Fruit fly (Drosophila melanogaster) whole organism, embryonic: Measurements from ENCODE around the gene HUWE1.

Experiments used
- CG10979 ChIP-seq: fragments of 200-800 bp; sonication (Bioruptor generic); optimal IDR thresholded peaks from 2 replicates; lab custom pipeline; 2018; ENCODE audit warnings: missing biosample characterization, mild to moderate bottlenecking, missing genetic modification characterization, moderate library complexity
- CG13123 ChIP-seq: fragments of 200-800 bp; sonication (Bioruptor generic); optimal IDR thresholded peaks from 2 replicates; lab custom pipeline; 2016; ENCODE audit warnings: missing biosample characterization, missing genetic modification characterization
- CG14667 ChIP-seq: fragments of 200-800 bp; sonication (Bioruptor generic); IDR thresholded peaks from 2 replicates; pipeline ENCODE4 v1.3.6; 2022; ENCODE audit warnings: missing biosample characterization, missing genetic modification characterization
- CG14710 ChIP-seq: fragments of 200-800 bp; sonication (Bioruptor generic); optimal IDR thresholded peaks from 3 replicates; lab custom pipeline; 2019; ENCODE audit warnings: missing biosample characterization, mild to moderate bottlenecking, missing genetic modification characterization, moderate library complexity
- CG14965 ChIP-seq: fragments of 200-800 bp; sonication (Bioruptor generic); optimal IDR thresholded peaks from 2 replicates; lab custom pipeline; 2016; ENCODE audit warnings: missing biosample characterization, missing genetic modification characterization, borderline replicate concordance
- CG15479 ChIP-seq: fragments of 200-800 bp; sonication (Bioruptor generic); optimal IDR thresholded peaks from 3 replicates; lab custom pipeline; 2019; ENCODE audit warnings: missing biosample characterization, mild to moderate bottlenecking, missing genetic modification characterization, moderate library complexity
- CG16863 ChIP-seq: fragments of 200-800 bp; sonication (Bioruptor generic); optimal IDR thresholded peaks from 3 replicates; lab custom pipeline; 2016; ENCODE audit warnings: missing biosample characterization, missing genetic modification characterization
- CG2875 ChIP-seq: fragments of 200-800 bp; sonication (Bioruptor generic); optimal IDR thresholded peaks from 2 replicates; lab custom pipeline; 2017; ENCODE audit warnings: missing biosample characterization, mild to moderate bottlenecking, missing genetic modification characterization, missing genetic modification reagents
- CG2889 ChIP-seq: fragments of 200-800 bp; sonication (Bioruptor generic); IDR thresholded peaks from 3 replicates; pipeline ENCODE4 v1.3.6; 2022; ENCODE audit warnings: missing biosample characterization, missing genetic modification characterization
- CG30431 ChIP-seq: fragments of 200-800 bp; sonication (Bioruptor generic); optimal IDR thresholded peaks from 2 replicates; lab custom pipeline; 2017; ENCODE audit warnings: missing biosample characterization, missing genetic modification characterization
- CG31388 ChIP-seq: fragments of 200-800 bp; sonication (Bioruptor generic); optimal IDR thresholded peaks from 2 replicates; lab custom pipeline; 2016; ENCODE audit warnings: missing biosample characterization, missing genetic modification characterization
- CG3407 ChIP-seq: fragments of 200-800 bp; sonication (Bioruptor generic); optimal IDR thresholded peaks from 2 replicates; lab custom pipeline; 2018; ENCODE audit warnings: missing biosample characterization, mild to moderate bottlenecking, missing genetic modification characterization
- CG34376 ChIP-seq: fragments of 200-800 bp; sonication (Bioruptor generic); optimal IDR thresholded peaks from 2 replicates; lab custom pipeline; 2018; ENCODE audit warnings: missing biosample characterization, mild to moderate bottlenecking, missing genetic modification characterization
- CG3838 ChIP-seq: fragments of 200-800 bp; sonication (Bioruptor generic); optimal IDR thresholded peaks from 3 replicates; lab custom pipeline; 2016; ENCODE audit warnings: missing biosample characterization, missing genetic modification characterization
- CG42726 ChIP-seq: fragments of 200-800 bp; sonication (Bioruptor generic); IDR thresholded peaks from 2 replicates; pipeline ENCODE4 v1.3.6; 2022; ENCODE audit warnings: missing biosample characterization, missing genetic modification characterization; ENCODE audit not compliant: partially characterized antibody
- CG5245 ChIP-seq: fragments of 200-800 bp; sonication (Bioruptor generic); optimal IDR thresholded peaks from 3 replicates; lab custom pipeline; 2016; ENCODE audit warnings: missing biosample characterization, missing genetic modification characterization
- CG6765 ChIP-seq: fragments of 200-800 bp; sonication (Bioruptor generic); optimal IDR thresholded peaks from 3 replicates; lab custom pipeline; 2017; ENCODE audit warnings: missing biosample characterization, mild to moderate bottlenecking, missing genetic modification characterization
- CG7786 ChIP-seq: fragments of 200-800 bp; sonication (Bioruptor generic); optimal IDR thresholded peaks from 2 replicates; lab custom pipeline; 2016; ENCODE audit warnings: missing biosample characterization, missing genetic modification characterization
- CG8281 ChIP-seq: fragments of 200-800 bp; sonication (Bioruptor generic); optimal IDR thresholded peaks from 2 replicates; lab custom pipeline; 2018; ENCODE audit warnings: missing biosample characterization, mild to moderate bottlenecking, missing genetic modification characterization, moderate library complexity
- CG9727 ChIP-seq: fragments of 200-800 bp; sonication (Bioruptor generic); optimal IDR thresholded peaks from 3 replicates; lab custom pipeline; 2017; ENCODE audit warnings: missing biosample characterization, mild to moderate bottlenecking, missing genetic modification characterization
- CHES-1-like ChIP-seq: fragments of 200-800 bp; sonication (Bioruptor generic); optimal IDR thresholded peaks from 2 replicates; lab custom pipeline; 2016; ENCODE audit warnings: missing biosample characterization, missing genetic modification characterization
- Dip2 ChIP-seq: fragments of 200-800 bp; sonication (Bioruptor generic); IDR thresholded peaks from 2 replicates; pipeline ENCODE4 v1.3.6; 2022; ENCODE audit warnings: missing biosample characterization, missing genetic modification characterization
- Fer2 ChIP-seq: fragments of 200-800 bp; sonication (Bioruptor generic); optimal IDR thresholded peaks from 2 replicates; lab custom pipeline; 2018; ENCODE audit warnings: missing biosample characterization, mild to moderate bottlenecking, missing genetic modification characterization, moderate library complexity
- HLH3B ChIP-seq: fragments of 200-800 bp; sonication (Bioruptor generic); IDR thresholded peaks from 2 replicates; pipeline ENCODE4 v1.3.6; 2022; ENCODE audit warnings: missing biosample characterization, missing genetic modification characterization
- HmgZ ChIP-seq: fragments of 200-800 bp; sonication (Bioruptor generic); optimal IDR thresholded peaks from 2 replicates; lab custom pipeline; 2018; ENCODE audit warnings: missing biosample characterization, mild to moderate bottlenecking, missing genetic modification characterization
- Hr3 ChIP-seq: fragments of 200-800 bp; sonication (Bioruptor generic); optimal IDR thresholded peaks from 3 replicates; lab custom pipeline; 2016; ENCODE audit warnings: missing biosample characterization, missing genetic modification characterization
- Mes4 ChIP-seq: fragments of 200-800 bp; sonication (Bioruptor generic); optimal IDR thresholded peaks from 2 replicates; lab custom pipeline; 2016; ENCODE audit warnings: missing biosample characterization, missing genetic modification characterization
- Mrtf ChIP-seq: fragments of 200-800 bp; sonication (Bioruptor generic); IDR thresholded peaks from 3 replicates; pipeline ENCODE4 v1.3.6; 2022; ENCODE audit warnings: missing biosample characterization, missing genetic modification characterization
- Spps ChIP-seq: fragments of 200-800 bp; sonication (Bioruptor generic); optimal IDR thresholded peaks from 2 replicates; lab custom pipeline; 2018; ENCODE audit warnings: missing biosample characterization, mild to moderate bottlenecking, missing genetic modification characterization
- Stat92E ChIP-seq, 3 experiments: fragments of >200 bp in 2 of 3; fragments of 200-800 bp in 1 of 3; sonication (Bioruptor generic) in 1 of 3; optimal IDR thresholded peaks; 2 replicates each; lab custom pipeline; 2017 to 2019; ENCODE audit warnings: missing biosample characterization in 3 of 3, missing genetic modification characterization in 3 of 3, mild to moderate bottlenecking in 1 of 3, moderate library complexity in 1 of 3
- Xbp1 ChIP-seq: fragments of 200-800 bp; sonication (Bioruptor generic); optimal IDR thresholded peaks from 3 replicates; lab custom pipeline; 2016; ENCODE audit warnings: missing biosample characterization, mild to moderate bottlenecking, missing genetic modification characterization
- al ChIP-seq: fragments of 200-800 bp; sonication (Bioruptor generic); IDR thresholded peaks from 2 replicates; pipeline ENCODE4 v1.3.6; 2022; ENCODE audit warnings: missing biosample characterization, missing genetic modification characterization
- corto ChIP-seq: fragments of 200-800 bp; sonication (Bioruptor generic); optimal IDR thresholded peaks from 2 replicates; lab custom pipeline; 2016; ENCODE audit warnings: missing biosample characterization, mild to moderate bottlenecking, missing genetic modification characterization, moderate library complexity
- cwo ChIP-seq: fragments of 200-800 bp; sonication (Bioruptor generic); optimal IDR thresholded peaks from 3 replicates; lab custom pipeline; 2017; ENCODE audit warnings: missing biosample characterization, missing genetic modification characterization, mild to moderate bottlenecking, moderate library complexity, missing genetic modification reagents
- da ChIP-seq: fragments of 200-800 bp; sonication (Bioruptor generic); optimal IDR thresholded peaks from 2 replicates; lab custom pipeline; 2016; ENCODE audit warnings: missing biosample characterization, missing genetic modification characterization
- dpn ChIP-seq, 2 experiments: fragments of 200-800 bp; sonication (Bioruptor generic); optimal IDR thresholded peaks; 3 replicates each; lab custom pipeline; 2016; ENCODE audit warnings: missing biosample characterization in 2 of 2, missing genetic modification characterization in 2 of 2
- ems ChIP-seq: fragments of 200-800 bp; sonication (Bioruptor generic); optimal IDR thresholded peaks from 3 replicates; lab custom pipeline; 2016; ENCODE audit warnings: missing biosample characterization, missing genetic modification characterization
- en ChIP-seq: fragments of 200-800 bp; sonication (Bioruptor generic); optimal IDR thresholded peaks from 2 replicates; lab custom pipeline; 2016; ENCODE audit warnings: missing biosample characterization, missing genetic modification characterization
- exex ChIP-seq: fragments of 200-800 bp; sonication (Bioruptor generic); optimal IDR thresholded peaks from 4 replicates; lab custom pipeline; 2018; ENCODE audit warnings: missing biosample characterization, mild to moderate bottlenecking, missing genetic modification characterization, moderate library complexity
- ftz-f1 ChIP-seq: fragments of 200-800 bp; sonication (Bioruptor generic); optimal IDR thresholded peaks from 2 replicates; lab custom pipeline; 2016; ENCODE audit warnings: missing biosample characterization, missing genetic modification characterization
- hbn ChIP-seq: fragments of 200-800 bp; sonication (Bioruptor generic); IDR thresholded peaks from 2 replicates; pipeline ENCODE4 v1.3.6; 2022; ENCODE audit warnings: missing biosample characterization, missing genetic modification characterization; ENCODE audit not compliant: partially characterized antibody
- kni ChIP-seq: fragments of 200-800 bp; sonication (Bioruptor generic); optimal IDR thresholded peaks from 3 replicates; lab custom pipeline; 2017; ENCODE audit warnings: mild to moderate bottlenecking, missing biosample characterization, missing genetic modification reagents, missing genetic modification characterization
- nerfin-1 ChIP-seq: fragments of 200-800 bp; sonication (Bioruptor generic); optimal IDR thresholded peaks from 3 replicates; lab custom pipeline; 2019; ENCODE audit warnings: missing biosample characterization, mild to moderate bottlenecking, missing genetic modification characterization, moderate library complexity
- repo ChIP-seq: fragments of 200-800 bp; sonication (Bioruptor generic); optimal IDR thresholded peaks from 2 replicates; lab custom pipeline; 2016; ENCODE audit warnings: missing biosample characterization, missing genetic modification characterization
- sd ChIP-seq: fragments of 200-800 bp; sonication (Bioruptor generic); optimal IDR thresholded peaks from 3 replicates; lab custom pipeline; 2018; ENCODE audit warnings: missing biosample characterization, mild to moderate bottlenecking, missing genetic modification characterization, moderate library complexity
- slbo ChIP-seq: fragments of 200-800 bp; sonication (Bioruptor generic); IDR thresholded peaks from 2 replicates; pipeline ENCODE4 v1.3.6; 2022; ENCODE audit warnings: missing biosample characterization, missing genetic modification characterization
- slou ChIP-seq: fragments of 200-800 bp; sonication (Bioruptor generic); optimal IDR thresholded peaks from 3 replicates; lab custom pipeline; 2016; ENCODE audit warnings: missing biosample characterization, missing genetic modification characterization
- tio ChIP-seq: fragments of 200-800 bp; sonication (Bioruptor generic); optimal IDR thresholded peaks from 2 replicates; lab custom pipeline; 2017; ENCODE audit warnings: missing biosample characterization, missing genetic modification characterization, inconsistent platforms
- wor ChIP-seq: fragments of 200-800 bp; sonication (Bioruptor generic); IDR thresholded peaks from 2 replicates; pipeline ENCODE4 v1.3.6; 2022; ENCODE audit warnings: missing biosample characterization, missing genetic modification characterization
- z ChIP-seq: fragments of 200-800 bp; sonication (Bioruptor generic); IDR thresholded peaks from 3 replicates; pipeline ENCODE4 v1.3.6; 2022; ENCODE audit warnings: missing biosample characterization, missing genetic modification characterization

HUWE1 gene

DNA sequence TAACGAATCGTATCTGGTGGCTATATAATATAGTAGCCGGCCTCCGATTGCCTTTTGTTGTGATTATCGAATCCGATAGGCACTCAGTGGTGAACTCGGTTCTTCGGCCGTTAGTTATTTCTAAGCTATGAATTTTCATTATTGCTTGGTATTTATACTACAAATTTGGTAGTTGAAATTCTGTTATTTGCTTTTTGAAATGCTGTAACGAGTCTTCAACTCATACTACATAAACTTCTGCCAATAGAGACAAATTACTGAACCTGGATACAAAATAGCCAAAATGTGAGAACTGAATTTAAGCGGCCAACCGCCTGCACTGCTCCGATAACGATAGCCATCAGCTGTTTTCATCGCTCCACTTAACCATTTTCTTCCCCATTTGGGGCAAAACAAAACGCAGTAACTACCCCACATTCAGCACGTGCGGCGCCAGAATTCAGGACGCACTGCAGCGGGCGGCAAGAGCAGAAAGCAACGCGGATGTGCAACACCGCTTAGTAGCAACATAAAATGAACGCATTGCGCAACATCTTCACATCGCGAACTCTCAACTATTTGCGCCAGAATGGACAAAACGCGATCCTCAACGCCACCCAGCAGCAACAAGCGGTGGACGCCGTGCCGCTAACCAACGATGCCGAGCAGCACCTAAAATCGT, 26.6 kb downstream of the HUWE1 start, which contains the start of the genes CG11679 and CG8206 (continued):
- TF ChIP-seq CG10979 = no peak
- TF ChIP-seq Hr3 (GFP tag; lab: Kevin White, UChicago) = peak; percentile 14
- no peak for TF ChIP-seq Spps (tag; lab: Kevin White, UChicago)
- peak; percentile 26 for TF ChIP-seq exex (tag; lab: Kevin White, UChicago)
- TF ChIP-seq HmgZ (tag; lab: Kevin White, UChicago) = peak; percentile 57
- peak; percentile 8 for TF ChIP-seq nerfin-1 (tag; lab: Kevin White, UChicago)
- no peak for TF ChIP-seq wor
- TF ChIP-seq dpn (GFP tag; optimal IDR thresholded peaks at IDR 0.05; lab: Kevin White, UChicago) = peak in 1 of 2 experiments; percentile 23
- TF ChIP-seq cwo = peak; percentile 25
- TF ChIP-seq ftz-f1 (GFP tag; lab: Kevin White, UChicago) = no peak
- 0 out of 2 replicates have a peak, but pooled peaks have one; percentile 10 for TF ChIP-seq HLH3B (GFP tag; lab: Robert Waterston, UW)
- TF ChIP-seq Stat92E (GFP tag; optimal IDR thresholded peaks at IDR 0.05; lab: Kevin White, UChicago) = no peak
- TF ChIP-seq slou (GFP tag; lab: Kevin White, UChicago) = no peak
- no peak for TF ChIP-seq ems (GFP tag; lab: Kevin White, UChicago)
- TF ChIP-seq CG9727 (GFP tag; lab: Kevin White, UChicago) = peak; percentile 20
- peak; percentile 40 for TF ChIP-seq CG34376
- TF ChIP-seq CHES-1-like (GFP tag; lab: Kevin White, UChicago) = peak; percentile 54
- TF ChIP-seq CG14710 (tag; lab: Kevin White, UChicago) = peak; percentile 46
- no peak for TF ChIP-seq CG42726
- TF ChIP-seq CG6765 (GFP tag; lab: Kevin White, UChicago) = no peak
- TF ChIP-seq CG2875 (GFP tag; lab: Kevin White, UChicago) = no peak
- peak; percentile 87 for TF ChIP-seq kni
- TF ChIP-seq CG8281 = no peak
- TF ChIP-seq corto (GFP tag; lab: Kevin White, UChicago) = no peak
- no peak for TF ChIP-seq CG16863
- TF ChIP-seq CG14667 (GFP tag; lab: Robert Waterston, UW) = no peak
- TF ChIP-seq al (GFP tag; lab: Robert Waterston, UW) = no peak; the same call in 1 of the 2 replicates
- no peak for TF ChIP-seq z (GFP tag; lab: Robert Waterston, UW)
- TF ChIP-seq Dip2 (GFP tag; lab: Robert Waterston, UW) = no peak
- no peak for TF ChIP-seq CG2889 (GFP tag; lab: Robert Waterston, UW)
- TF ChIP-seq CG14965 (GFP tag; lab: Kevin White, UChicago) = no peak
- TF ChIP-seq en (GFP tag; lab: Kevin White, UChicago) = no peak
- no peak for TF ChIP-seq CG3838 (GFP tag; lab: Kevin White, UChicago)
- no peak for TF ChIP-seq Mes4 (GFP tag; lab: Kevin White, UChicago)
- no peak for TF ChIP-seq CG31388 (GFP tag; lab: Kevin White, UChicago)
- no peak for TF ChIP-seq Fer2 (tag; lab: Kevin White, UChicago)
- TF ChIP-seq repo (GFP tag; lab: Kevin White, UChicago) = no peak
- peak; percentile 54 for TF ChIP-seq CG7786 (GFP tag; lab: Kevin White, UChicago)
- no peak for TF ChIP-seq tio (GFP tag; lab: Kevin White, UChicago)
- TF ChIP-seq Xbp1 (GFP tag; lab: Kevin White, UChicago) = peak; percentile 48
- peak; percentile 47 for TF ChIP-seq CG15479 (GFP tag; lab: Kevin White, UChicago)
- TF ChIP-seq CG3407 (GFP tag; lab: Kevin White, UChicago) = no peak
- no peak for TF ChIP-seq hbn (GFP tag; lab: Robert Waterston, UW)
- no peak for TF ChIP-seq sd (tag; lab: Kevin White, UChicago)
- TF ChIP-seq CG30431 (GFP tag; lab: Kevin White, UChicago) = no peak
- TF ChIP-seq Mrtf (GFP tag; lab: Robert Waterston, UW) = no peak
- no peak for TF ChIP-seq slbo
- no peak for TF ChIP-seq CG13123 (GFP tag; lab: Kevin White, UChicago)
- no peak for TF ChIP-seq da
- TF ChIP-seq CG5245 (GFP tag; lab: Kevin White, UChicago) = no peak
